Worm (Caenorhabditis elegans) whole organism, L1 larva: ENCODE data around the gene grl-18.

ENCODE experiments used
- elt-2 ChIP-seq: sonication (generic microtip); optimal IDR thresholded peaks from 2 replicates; lab custom pipeline; 2016; ENCODE audit warnings: missing genetic modification characterization, mild to moderate bottlenecking, inconsistent platforms, missing compliant biosample characterization, missing genetic modification reagents
- tlp-1 ChIP-seq: fragments of 150-350 bp; optimal IDR thresholded peaks from 2 replicates; lab custom pipeline; 2014; ENCODE audit warnings: missing biosample characterization, missing genetic modification characterization

ce11 chrV:5488766-5489165 lies at the start of gene grl-18:
- TF ChIP-seq tlp-1 (tag; lab: Kevin White, UChicago) (no peak), elt-2 (no peak)
